Worm (Caenorhabditis elegans) whole organism, young adult: ENCODE results near the gene ZC13.2.

Source experiments
- B0019.2 ChIP-seq: fragments of 200-800 bp; sonication (Bioruptor generic); conservative IDR thresholded peaks from 2 replicates; pipeline ENCODE4 v1.3.6; 2022; ENCODE audit warnings: missing genetic modification reagents, missing genetic modification characterization, missing compliant biosample characterization
- C06A6.2 ChIP-seq: fragments of 200-800 bp; sonication (Bioruptor generic); conservative IDR thresholded peaks from 2 replicates; pipeline ENCODE4 v1.3.6; 2022; ENCODE audit warnings: missing genetic modification characterization, missing compliant biosample characterization
- F22D6.2 ChIP-seq: sonication (generic microtip); optimal IDR thresholded peaks from 2 replicates; lab custom pipeline; 2016; ENCODE audit warnings: mild to moderate bottlenecking, missing genetic modification characterization, missing compliant biosample characterization
- F23B12.7 ChIP-seq: sonication (generic microtip); optimal IDR thresholded peaks from 2 replicates; lab custom pipeline; 2017; ENCODE audit warnings: missing genetic modification characterization, mild to moderate bottlenecking, missing compliant biosample characterization, antibody characterized with exemption, moderate library complexity; ENCODE audit not compliant: insufficient read depth
- F39B2.1 ChIP-seq: fragments of 200-800 bp; sonication (Bioruptor generic); IDR thresholded peaks from 2 replicates; pipeline ENCODE4 v1.3.6; 2022; ENCODE audit warnings: missing genetic modification reagents, missing genetic modification characterization, missing compliant biosample characterization
- Y67H2A.10 ChIP-seq: fragments of 200-800 bp; sonication (Bioruptor generic); conservative IDR thresholded peaks from 2 replicates; pipeline ENCODE4 v1.3.6; 2022; ENCODE audit warnings: missing genetic modification reagents, missing genetic modification characterization, missing compliant biosample characterization
- Y79H2A.3 ChIP-seq: fragments of 200-800 bp; sonication (Bioruptor generic); conservative IDR thresholded peaks from 2 replicates; pipeline ENCODE4 v1.3.6; 2022; ENCODE audit warnings: missing genetic modification reagents, missing genetic modification characterization, missing compliant biosample characterization
- aptf-2 ChIP-seq: fragments of 200-800 bp; sonication (Bioruptor generic); conservative IDR thresholded peaks from 2 replicates; pipeline ENCODE4 v1.3.6; 2022; ENCODE audit warnings: missing genetic modification reagents, missing genetic modification characterization, missing compliant biosample characterization
- atf-7 ChIP-seq: sonication (generic microtip); optimal IDR thresholded peaks from 2 replicates; lab custom pipeline; 2017; ENCODE audit warnings: mild to moderate bottlenecking, missing genetic modification characterization, missing compliant biosample characterization
- athp-1 ChIP-seq: sonication (generic microtip); optimal IDR thresholded peaks from 2 replicates; lab custom pipeline; 2017; ENCODE audit warnings: mild to moderate bottlenecking, missing genetic modification characterization, missing compliant biosample characterization
- attf-5 ChIP-seq: fragments of 200-800 bp; sonication (Bioruptor generic); optimal IDR thresholded peaks from 2 replicates; lab custom pipeline; 2018; ENCODE audit warnings: mild to moderate bottlenecking, missing genetic modification characterization, missing compliant biosample characterization
- attf-6 ChIP-seq: fragments of 200-800 bp; sonication (Bioruptor generic); IDR thresholded peaks from 2 replicates; pipeline ENCODE4 v1.3.6; 2022; ENCODE audit warnings: missing genetic modification reagents, missing genetic modification characterization, missing compliant biosample characterization
- bed-2 ChIP-seq: fragments of 200-800 bp; sonication (Bioruptor generic); IDR thresholded peaks from 2 replicates; pipeline ENCODE4 v1.3.6; 2022; ENCODE audit warnings: missing genetic modification reagents, missing genetic modification characterization, missing compliant biosample characterization
- ceh-91 ChIP-seq: fragments of 200-800 bp; sonication (Bioruptor generic); IDR thresholded peaks from 2 replicates; pipeline ENCODE4 v1.3.6; 2022; ENCODE audit warnings: missing genetic modification reagents, missing genetic modification characterization, missing compliant biosample characterization
- chd-7 ChIP-seq: sonication (generic microtip); optimal IDR thresholded peaks from 2 replicates; lab custom pipeline; 2016; ENCODE audit warnings: mild to moderate bottlenecking, missing genetic modification characterization, moderate library complexity, missing compliant biosample characterization
- die-1 ChIP-seq: sonication (generic microtip); optimal IDR thresholded peaks from 2 replicates; lab custom pipeline; 2016; ENCODE audit warnings: missing genotype, mild to moderate bottlenecking, missing genetic modification characterization, missing compliant biosample characterization
- dox-1 ChIP-seq: fragments of 200-800 bp; sonication (Bioruptor generic); IDR thresholded peaks from 2 replicates; pipeline ENCODE4 v1.3.6; 2022; ENCODE audit warnings: missing genetic modification reagents, missing genetic modification characterization, missing compliant biosample characterization
- ekl-4 ChIP-seq: fragments of 200-800 bp; sonication (Bioruptor generic); IDR thresholded peaks from 2 replicates; pipeline ENCODE4 v1.3.6; 2022; ENCODE audit warnings: missing genetic modification reagents, missing genetic modification characterization, missing compliant biosample characterization
- hlh-12 ChIP-seq: sonication (generic microtip); optimal IDR thresholded peaks from 2 replicates; lab custom pipeline; 2016; ENCODE audit warnings: missing genetic modification characterization, missing compliant biosample characterization
- hlh-26 ChIP-seq: fragments of 200-800 bp; sonication (Bioruptor generic); conservative IDR thresholded peaks from 2 replicates; pipeline ENCODE4 v1.3.6; 2022; ENCODE audit warnings: missing genetic modification reagents, missing genetic modification characterization, missing compliant biosample characterization
- hmg-1.2 ChIP-seq: fragments of 200-800 bp; sonication (Bioruptor generic); IDR thresholded peaks from 2 replicates; pipeline ENCODE4 v1.3.6; 2022; ENCODE audit warnings: missing genetic modification reagents, missing genetic modification characterization, missing compliant biosample characterization
- lag-1 ChIP-seq: fragments of 200-800 bp; sonication (Bioruptor generic); IDR thresholded peaks from 2 replicates; pipeline ENCODE4 v1.3.6; 2022; ENCODE audit warnings: missing genetic modification reagents, missing genetic modification characterization, missing compliant biosample characterization
- let-526 ChIP-seq: fragments of 200-800 bp; sonication (Bioruptor generic); IDR thresholded peaks from 2 replicates; pipeline ENCODE4 v1.3.6; 2022; ENCODE audit warnings: missing genetic modification reagents, missing genetic modification characterization, missing compliant biosample characterization
- lin-26 ChIP-seq: fragments of 200-800 bp; sonication (Bioruptor generic); IDR thresholded peaks from 2 replicates; pipeline ENCODE4 v1.3.6; 2022; ENCODE audit warnings: missing genetic modification reagents, missing genetic modification characterization, missing compliant biosample characterization
- lin-35 ChIP-seq, 3 experiments: fragments of 150-350 bp in 2 of 3; sonication (generic microtip) in 1 of 3; optimal IDR thresholded peaks; 2 replicates each; lab custom pipeline; 2014 to 2018; ENCODE audit warnings: missing biosample characterization in 3 of 3, missing genetic modification characterization in 3 of 3, missing genetic modification reagents in 3 of 3
- lin-40 ChIP-seq: sonication (generic microtip); optimal IDR thresholded peaks from 2 replicates; lab custom pipeline; 2016; ENCODE audit warnings: missing genetic modification characterization, mild to moderate bottlenecking, missing compliant biosample characterization, missing genotype, missing genetic modification reagents
- lin-54 ChIP-seq: fragments of 200-800 bp; sonication (Bioruptor generic); optimal IDR thresholded peaks from 2 replicates; lab custom pipeline; 2018; ENCODE audit warnings: mild to moderate bottlenecking, missing genetic modification characterization, missing compliant biosample characterization
- lir-1 ChIP-seq: fragments of 200-800 bp; sonication (Bioruptor generic); conservative IDR thresholded peaks from 2 replicates; pipeline ENCODE4 v1.3.6; 2022; ENCODE audit warnings: missing genetic modification reagents, missing genetic modification characterization, missing compliant biosample characterization
- madf-8 ChIP-seq: fragments of 200-800 bp; sonication (Bioruptor generic); conservative IDR thresholded peaks from 2 replicates; pipeline ENCODE4 v1.3.6; 2022; ENCODE audit warnings: missing genetic modification reagents, missing genetic modification characterization, missing compliant biosample characterization
- nfya-2 ChIP-seq: fragments of 200-800 bp; sonication (Bioruptor generic); IDR thresholded peaks from 2 replicates; pipeline ENCODE4 v1.3.6; 2022; ENCODE audit warnings: missing genetic modification reagents, missing genetic modification characterization, missing compliant biosample characterization
- nhr-179 ChIP-seq: sonication (generic microtip); optimal IDR thresholded peaks from 2 replicates; lab custom pipeline; 2016; ENCODE audit warnings: mild to moderate bottlenecking, missing genetic modification characterization, missing compliant biosample characterization
- nhr-27 ChIP-seq: fragments of 200-800 bp; sonication (Bioruptor generic); optimal IDR thresholded peaks from 2 replicates; lab custom pipeline; 2018; ENCODE audit warnings: mild to moderate bottlenecking, missing genetic modification characterization, moderate library complexity, missing compliant biosample characterization
- rcor-1 ChIP-seq: fragments of 200-800 bp; sonication (Bioruptor generic); IDR thresholded peaks from 2 replicates; pipeline ENCODE4 v1.3.6; 2022; ENCODE audit warnings: missing genetic modification reagents, missing genetic modification characterization, missing compliant biosample characterization
- rec-8 ChIP-seq, 2 experiments: sonication (generic microtip); optimal IDR thresholded peaks; 2 replicates each; lab custom pipeline; 2016; ENCODE audit warnings: mild to moderate bottlenecking in 2 of 2, missing genetic modification characterization in 2 of 2, missing genetic modification reagents in 2 of 2, missing genotype in 2 of 2, missing biosample characterization in 1 of 2, missing compliant biosample characterization in 1 of 2, moderate library complexity in 1 of 2
- rpc-1 ChIP-seq, 2 experiments: fragments of 150-350 bp in 1 of 2; sonication (generic microtip) in 1 of 2; optimal IDR thresholded peaks; 2 replicates each; lab custom pipeline; 2014 to 2018; ENCODE audit warnings: missing biosample characterization in 1 of 2, missing genetic modification characterization in 1 of 2, missing genetic modification reagents in 1 of 2, missing genotype in 1 of 2
- snpc-1.3 ChIP-seq: sonication (generic microtip); optimal IDR thresholded peaks from 2 replicates; lab custom pipeline; 2017; ENCODE audit warnings: missing genetic modification characterization, mild to moderate bottlenecking, missing compliant biosample characterization, antibody characterized with exemption, moderate library complexity, missing genotype, missing genetic modification reagents; ENCODE audit not compliant: insufficient read depth
- snpc-4 ChIP-seq, 5 experiments: fragments of 150-350 bp in 1 of 5; sonication (generic microtip) in 4 of 5; optimal IDR thresholded peaks; 2 replicates each; lab custom pipeline; 2014 to 2018; ENCODE audit warnings: missing genetic modification characterization in 5 of 5, missing biosample characterization in 3 of 5, antibody characterized with exemption in 2 of 5, mild to moderate bottlenecking in 2 of 5, missing compliant biosample characterization in 2 of 5, missing genotype in 2 of 5, moderate library complexity in 2 of 5, missing genetic modification reagents in 1 of 5
- somi-1 ChIP-seq: fragments of 200-800 bp; sonication (Bioruptor generic); optimal IDR thresholded peaks from 2 replicates; lab custom pipeline; 2018; ENCODE audit warnings: mild to moderate bottlenecking, missing genetic modification characterization, missing compliant biosample characterization
- zim-3 ChIP-seq: sonication (generic microtip); optimal IDR thresholded peaks from 2 replicates; lab custom pipeline; 2017; ENCODE audit warnings: mild to moderate bottlenecking, missing genetic modification characterization, moderate library complexity, missing compliant biosample characterization
- ztf-26 ChIP-seq: sonication (generic microtip); optimal IDR thresholded peaks from 2 replicates; lab custom pipeline; 2017; ENCODE audit warnings: missing genetic modification characterization, missing compliant biosample characterization
- ztf-28 ChIP-seq: fragments of 200-800 bp; sonication (Bioruptor generic); IDR thresholded peaks from 2 replicates; pipeline ENCODE4 v1.3.6; 2022; ENCODE audit warnings: missing genetic modification reagents, missing genetic modification characterization, missing compliant biosample characterization
- ztf-6 ChIP-seq: fragments of 200-800 bp; sonication (Bioruptor generic); IDR thresholded peaks from 2 replicates; pipeline ENCODE4 v1.3.6; 2022; ENCODE audit warnings: missing genetic modification reagents, missing genetic modification characterization, missing compliant biosample characterization

ZC13.2 gene

DNA sequence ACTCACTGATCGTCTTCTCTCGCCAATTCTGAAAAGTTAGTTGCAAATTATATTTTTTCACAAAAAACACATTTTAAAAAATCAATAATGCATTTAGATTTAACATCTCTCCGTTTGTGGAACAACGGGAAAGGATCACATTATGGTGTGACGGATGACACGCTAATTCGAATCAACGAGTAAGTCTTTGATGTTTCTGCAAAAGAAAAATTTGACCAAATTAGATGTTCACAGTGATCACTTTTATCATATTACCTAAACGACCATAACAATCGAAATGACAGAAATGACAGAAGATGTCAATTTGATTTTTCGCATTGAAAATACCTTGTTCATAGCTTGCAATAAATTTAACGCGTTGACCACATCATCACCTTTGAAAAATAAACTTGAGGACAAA, 19.1 kb upstream of the ZC13.2 start:
- TF ChIP-seq nhr-27 (tag; lab: Kevin White, UChicago), result no peak
- TF ChIP-seq ztf-28 (GFP tag; lab: Robert Waterston, UW), result no peak
- no peak for TF ChIP-seq ztf-6
- no peak for TF ChIP-seq rec-8 (tag; optimal IDR thresholded peaks at IDR 0.05; lab: Kevin White, UChicago)
- no peak for TF ChIP-seq F22D6.2 (tag; lab: Kevin White, UChicago)
- TF ChIP-seq nfya-2 (GFP tag; lab: Robert Waterston, UW), result no peak
- TF ChIP-seq zim-3 (tag; lab: Kevin White, UChicago), result no peak
- no peak for TF ChIP-seq let-526 (GFP tag; lab: Robert Waterston, UW)
- no peak for TF ChIP-seq snpc-4 (GFP tag; optimal IDR thresholded peaks at IDR 0.05; lab: Kevin White, UChicago)
- TF ChIP-seq snpc-4 (tag; optimal IDR thresholded peaks at IDR 0.05; lab: Kevin White, UChicago), result no peak
- TF ChIP-seq ztf-26 (tag; lab: Kevin White, UChicago), result no peak
- no peak for TF ChIP-seq ekl-4 (GFP tag; lab: Robert Waterston, UW)
- no peak for TF ChIP-seq dox-1 (GFP tag; lab: Robert Waterston, UW)

DNA sequence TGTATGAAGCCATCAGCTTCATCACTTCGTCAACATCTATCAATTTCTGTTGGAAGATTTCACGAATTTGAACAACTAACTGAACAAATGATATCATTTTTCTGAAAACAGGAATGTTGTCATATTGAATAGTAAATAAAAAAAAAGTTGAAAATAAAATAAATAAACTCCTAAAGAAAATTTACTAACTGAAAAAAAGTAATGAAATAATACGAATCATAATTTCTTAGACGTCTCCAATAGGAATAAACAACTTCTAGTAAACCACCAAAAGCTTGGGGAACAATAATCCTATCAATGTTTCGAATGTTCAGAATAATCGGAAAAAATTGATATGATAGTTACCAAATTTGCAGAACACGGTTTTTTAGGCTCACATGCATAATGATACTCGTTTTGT, 17.0 kb upstream of the ZC13.2 start, which contains the start of gene cdo-1:
cdo-1 (minus strand) TSS at position 101 of the 400 bp plus-strand sequence.
- TF ChIP-seq lir-1, result no peak
- TF ChIP-seq let-526 (GFP tag; lab: Robert Waterston, UW), result no peak
- TF ChIP-seq F23B12.7 (tag; lab: Kevin White, UChicago), result no peak
- TF ChIP-seq aptf-2 (GFP tag; lab: Robert Waterston, UW), result no peak
- TF ChIP-seq lin-54 (GFP tag; lab: Kevin White, UChicago), result no peak
- no peak for TF ChIP-seq B0019.2 (GFP tag; lab: Robert Waterston, UW)
- TF ChIP-seq ceh-91, result no peak
- no peak for TF ChIP-seq lin-40 (tag; lab: Kevin White, UChicago)
- TF ChIP-seq bed-2 (GFP tag; lab: Robert Waterston, UW), result no peak

DNA sequence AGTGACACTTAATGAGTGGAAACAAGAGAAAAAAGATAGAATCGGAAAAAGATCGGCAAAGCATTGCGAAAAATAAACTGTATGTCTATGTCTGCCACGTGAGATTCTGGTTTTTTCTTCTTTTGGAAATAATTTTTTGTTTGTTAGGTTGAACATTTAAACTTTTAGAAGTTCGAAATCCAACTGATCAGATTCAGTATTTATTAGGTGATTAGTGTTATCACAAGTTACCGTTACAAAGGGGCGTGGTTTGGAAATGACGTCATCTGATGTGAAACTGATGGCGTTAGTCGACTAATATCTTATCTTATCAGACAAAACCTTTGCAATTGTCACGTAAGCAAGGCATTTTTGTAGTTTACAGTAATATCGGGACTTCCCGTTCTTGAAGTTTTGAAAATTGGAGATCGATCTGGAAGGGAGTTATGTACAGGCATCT, 16.2 kb upstream of the ZC13.2 start:
- TF ChIP-seq Y79H2A.3 (GFP tag; lab: Robert Waterston, UW), result no peak
- no peak for TF ChIP-seq athp-1
- no peak for TF ChIP-seq attf-6 (GFP tag; lab: Robert Waterston, UW)
- no peak for TF ChIP-seq chd-7 (tag; lab: Kevin White, UChicago)
- TF ChIP-seq madf-8 (GFP tag; lab: Robert Waterston, UW), result no peak
- TF ChIP-seq die-1, result peak; percentile 31
- no peak for TF ChIP-seq snpc-1.3 (tag; lab: Kevin White, UChicago)
- no peak for TF ChIP-seq rcor-1 (GFP tag; lab: Robert Waterston, UW)
- TF ChIP-seq atf-7 (tag; lab: Kevin White, UChicago), result peak; percentile 90
- no peak for TF ChIP-seq hlh-26
- no peak for TF ChIP-seq nhr-179 (tag; lab: Kevin White, UChicago)
- TF ChIP-seq lin-26 (GFP tag; lab: Robert Waterston, UW), result peak; percentile 72; the same call in 1 of the 2 replicates
- TF ChIP-seq hlh-12 (tag; lab: Kevin White, UChicago), result no peak
- no peak for TF ChIP-seq rpc-1 (optimal IDR thresholded peaks at IDR 0.05; lab: Kevin White, UChicago)
- no peak for TF ChIP-seq rpc-1 (tag; optimal IDR thresholded peaks at IDR 0.05; lab: Kevin White, UChicago)
- TF ChIP-seq lin-35 (GFP tag; optimal IDR thresholded peaks at IDR 0.05; lab: Kevin White, UChicago), result no peak
- no peak for TF ChIP-seq F22D6.2 (tag; lab: Kevin White, UChicago)
- TF ChIP-seq Y67H2A.10, result no peak
- peak; percentile 53 for TF ChIP-seq somi-1 (GFP tag; lab: Kevin White, UChicago)
- TF ChIP-seq lin-40 (tag; lab: Kevin White, UChicago), result peak; percentile 80
- no peak for TF ChIP-seq lag-1
- TF ChIP-seq C06A6.2, result 0 out of 2 replicates have a peak, but pooled peaks have one; percentile 40
- TF ChIP-seq nfya-2 (GFP tag; lab: Robert Waterston, UW), result no peak
- no peak for TF ChIP-seq zim-3 (tag; lab: Kevin White, UChicago)
- no peak for TF ChIP-seq attf-5 (GFP tag; lab: Kevin White, UChicago)
- no peak for TF ChIP-seq hmg-1.2 (GFP tag; lab: Robert Waterston, UW)
- TF ChIP-seq ztf-26 (tag; lab: Kevin White, UChicago), result peak; percentile 84
- no peak for TF ChIP-seq F39B2.1 (GFP tag; lab: Robert Waterston, UW)
